Worm (Caenorhabditis elegans) whole organism, young adult: ENCODE results near the gene glrx-5.

Source experiments
- F22D6.2 ChIP-seq: sonication (generic microtip); optimal IDR thresholded peaks from 2 replicates; lab custom pipeline; 2016; ENCODE audit warnings: mild to moderate bottlenecking, missing genetic modification characterization, missing compliant biosample characterization
- K12H6.12 ChIP-seq: fragments of 200-800 bp; sonication (Bioruptor generic); optimal IDR thresholded peaks from 2 replicates; lab custom pipeline; 2018; ENCODE audit warnings: mild to moderate bottlenecking, missing genetic modification characterization, missing compliant biosample characterization
- ama-1 ChIP-seq, 3 experiments: fragments of 150-350 bp in 1 of 3; sonication (generic microtip) in 2 of 3; optimal IDR thresholded peaks; 2 replicates each; lab custom pipeline; 2014 to 2018; ENCODE audit warnings: missing biosample characterization in 2 of 3, missing genetic modification characterization in 2 of 3, missing genetic modification reagents in 2 of 3
- dpl-1 ChIP-seq: fragments of 150-350 bp; optimal IDR thresholded peaks from 2 replicates; lab custom pipeline; 2014; ENCODE audit warnings: missing biosample characterization, missing genetic modification reagents, missing genetic modification characterization
- hmg-1.2 ChIP-seq: fragments of 200-800 bp; sonication (Bioruptor generic); IDR thresholded peaks from 2 replicates; pipeline ENCODE4 v1.3.6; 2022; ENCODE audit warnings: missing genetic modification reagents, missing genetic modification characterization, missing compliant biosample characterization
- unc-62 ChIP-seq: fragments of 150-350 bp; optimal IDR thresholded peaks from 2 replicates; lab custom pipeline; 2014; ENCODE audit warnings: missing biosample characterization, missing genetic modification reagents, missing genetic modification characterization
- xnd-1 ChIP-seq: sonication (generic microtip); optimal IDR thresholded peaks from 2 replicates; lab custom pipeline; 2016; ENCODE audit warnings: missing genotype, missing genetic modification reagents, missing genetic modification characterization, missing compliant biosample characterization
- zim-3 ChIP-seq: sonication (generic microtip); optimal IDR thresholded peaks from 2 replicates; lab custom pipeline; 2017; ENCODE audit warnings: mild to moderate bottlenecking, missing genetic modification characterization, moderate library complexity, missing compliant biosample characterization

ce11 chrIII:12414533-12414932, 40.9 kb upstream of the glrx-5 start:
- TF ChIP-seq F22D6.2 (tag; lab: Kevin White, UChicago) (no peak), xnd-1 (tag; lab: Kevin White, UChicago) (no peak), hmg-1.2 (GFP tag; lab: Robert Waterston, UW) (no peak), unc-62 (GFP tag; lab: Kevin White, UChicago) (no peak), ama-1 (optimal IDR thresholded peaks at IDR 0.05; lab: Kevin White, UChicago) (no peak), ama-1 (GFP tag; optimal IDR thresholded peaks at IDR 0.05; lab: Kevin White, UChicago) (no peak), dpl-1 (GFP tag; lab: Kevin White, UChicago) (no peak), zim-3 (no peak), K12H6.12 (tag; lab: Kevin White, UChicago) (no peak)
